Fruit fly (Drosophila melanogaster) whole organism: ENCODE results near the gene Nepl3.

Experiments
- Dll ChIP-seq: fragments of >200 bp; optimal IDR thresholded peaks from 2 replicates; lab custom pipeline; 2017
- EcR ChIP-seq, 2 experiments: fragments of >200 bp; optimal IDR thresholded peaks; 2 replicates each; lab custom pipeline; 2017; ENCODE audit warnings: missing biosample characterization in 2 of 2, missing genetic modification characterization in 2 of 2, missing genetic modification reagents in 2 of 2
- psq ChIP-seq: fragments of >200 bp; optimal IDR thresholded peaks from 2 replicates; lab custom pipeline; 2017
- usp ChIP-seq: fragments of >200 bp; optimal IDR thresholded peaks from 2 replicates; lab custom pipeline; 2017; ENCODE audit warnings: missing biosample characterization, missing genetic modification characterization, mixed read lengths

DNA sequence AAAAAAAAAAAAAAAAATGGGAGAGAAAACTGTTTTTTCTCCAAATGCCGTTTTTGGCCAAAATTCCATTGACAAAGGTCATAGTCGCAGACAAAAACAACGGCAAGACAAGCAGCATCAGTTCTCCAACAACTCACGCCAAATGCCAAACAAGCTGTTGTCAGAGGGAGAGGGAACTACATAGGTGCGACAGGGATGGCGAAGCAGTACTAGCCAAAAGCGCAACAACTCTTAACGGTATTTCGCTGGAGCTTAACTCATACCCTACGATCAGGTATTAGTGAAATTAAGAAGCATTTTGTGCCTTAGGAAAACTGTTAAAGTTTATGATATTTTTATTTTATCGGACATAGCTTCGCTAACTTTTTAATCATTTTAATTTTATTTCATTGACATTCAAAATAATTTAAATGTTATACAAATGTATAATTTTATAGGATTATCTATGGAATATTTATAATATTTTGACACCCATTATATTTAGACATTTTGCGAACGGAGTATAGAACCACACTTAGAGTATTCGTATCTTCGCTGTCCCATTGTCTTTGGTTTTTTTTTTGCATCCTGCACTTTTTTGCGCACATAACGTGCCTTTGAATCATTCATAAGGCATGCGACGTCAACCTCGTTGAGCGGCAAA, 22.3 kb upstream of the Nepl3 start:
- TF ChIP-seq psq (lab: Kevin White, UChicago) (no peak), EcR (GFP tag; optimal IDR thresholded peaks at IDR 0.05; lab: Kevin White, UChicago) (no peak), Dll (lab: Kevin White, UChicago) (no peak), usp (GFP tag; lab: Kevin White, UChicago) (no peak)
